Worm (Caenorhabditis elegans) whole organism, early embryonic: ENCODE results near the gene W07G4.5.

Experiments
- ama-1 ChIP-seq: fragments of 150-350 bp; optimal IDR thresholded peaks from 2 replicates; lab custom pipeline; 2014
- hmbx-1 ChIP-seq: sonication (generic microtip); optimal IDR thresholded peaks from 2 replicates; lab custom pipeline; 2016; ENCODE audit warnings: mild to moderate bottlenecking, missing genetic modification characterization, missing compliant biosample characterization
- hnd-1 ChIP-seq: sonication (generic microtip); optimal IDR thresholded peaks from 2 replicates; lab custom pipeline; 2016; ENCODE audit warnings: missing genetic modification characterization, missing compliant biosample characterization

DNA sequence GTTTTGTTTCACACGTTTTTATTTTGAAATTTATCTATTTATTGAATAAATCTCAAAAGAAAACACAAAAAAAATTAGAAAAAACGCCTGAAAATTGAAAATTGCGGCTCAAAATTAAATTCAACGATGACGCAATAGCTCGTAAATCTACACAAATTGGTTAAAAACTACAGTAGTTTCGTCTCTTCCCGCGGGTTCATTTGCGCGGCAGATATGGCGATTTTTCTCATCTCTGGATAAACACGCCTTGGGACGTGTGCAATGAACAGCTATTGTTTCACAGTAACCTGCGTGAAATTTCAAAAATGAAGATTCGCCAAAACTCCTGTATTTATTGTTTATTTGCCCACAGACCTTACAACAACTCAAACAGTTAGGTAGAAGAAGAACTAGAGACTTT lies 38.5 kb upstream of the W07G4.5 start:
- TF ChIP-seq ama-1 (lab: Kevin White, UChicago) = no peak
- TF ChIP-seq hnd-1 (tag; lab: Kevin White, UChicago) = no peak
- no peak for TF ChIP-seq hmbx-1
